Fruit fly (Drosophila melanogaster): Measurements from ENCODE around the gene HGTX.

Gene HGTX

DNA sequence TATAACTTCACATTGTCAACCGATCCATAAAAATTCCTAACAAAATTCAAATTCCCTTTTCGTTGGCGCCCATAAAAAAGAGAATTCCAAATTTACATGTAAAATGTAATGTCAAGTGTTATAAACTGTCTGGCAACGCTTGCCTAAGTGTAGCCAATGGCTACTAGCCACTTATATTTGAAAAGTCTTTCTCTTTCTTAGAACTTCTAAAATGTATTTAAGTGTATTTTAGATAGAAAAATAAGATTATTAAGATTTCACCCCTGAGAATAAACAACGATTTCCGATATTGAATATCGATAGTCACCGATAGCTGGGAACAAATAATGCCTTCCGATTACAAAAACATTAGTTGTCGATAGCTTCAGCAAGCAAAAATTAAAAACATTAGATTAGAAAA, 39.7 kb downstream of the HGTX start, which contains the start of gene CG34039 (continued):
- TF ChIP-seq ato (GFP tag; IDR thresholded peaks at IDR 0.05; ENCODE audit: partially characterized antibody), result peak; percentile 91
- TF ChIP-seq Eip74EF (GFP tag; optimal IDR thresholded peaks at IDR 0.05), result peak in 1 of 2 experiments; percentile 15
- TF ChIP-seq CG8944 (GFP tag; optimal IDR thresholded peaks at IDR 0.05), result no peak
- peak; percentile 79 for TF ChIP-seq CG15514 (GFP tag; optimal IDR thresholded peaks at IDR 0.05)
- TF ChIP-seq CG33213 (GFP tag; optimal IDR thresholded peaks at IDR 0.05), result peak; percentile 31
- TF ChIP-seq CG3407 (GFP tag; optimal IDR thresholded peaks at IDR 0.05), result no peak
- no peak for TF ChIP-seq CG10274 (GFP tag; optimal IDR thresholded peaks at IDR 0.05)
- TF ChIP-seq toy (GFP tag; IDR thresholded peaks at IDR 0.05), result no peak
- TF ChIP-seq zfh2 (GFP tag; optimal IDR thresholded peaks at IDR 0.05), result no peak
- TF ChIP-seq btn (GFP tag; optimal IDR thresholded peaks at IDR 0.05), result no peak
- peak; percentile 52 for TF ChIP-seq CG10147 (GFP tag; optimal IDR thresholded peaks at IDR 0.05)
- TF ChIP-seq B-H1 (GFP tag; IDR thresholded peaks at IDR 0.05), result no peak
- TF ChIP-seq Dad (GFP tag; optimal IDR thresholded peaks at IDR 0.05), result no peak
- TF ChIP-seq pan (optimal IDR thresholded peaks at IDR 0.05), result no peak
- TF ChIP-seq pan (GFP tag; optimal IDR thresholded peaks at IDR 0.05 in 1 of 2, IDR thresholded peaks at IDR 0.05 in 1 of 2), result no peak
- TF ChIP-seq fu2 (GFP tag; optimal IDR thresholded peaks at IDR 0.05), result no peak
- no peak for TF ChIP-seq tin (GFP tag; optimal IDR thresholded peaks at IDR 0.05)
- peak in 1 of 2 experiments; percentile 1 for TF ChIP-seq insv (GFP tag; optimal IDR thresholded peaks at IDR 0.05)
- TF ChIP-seq grau (tag; optimal IDR thresholded peaks at IDR 0.05), result peak; percentile 29
- peak; percentile 93 for TF ChIP-seq CG16813 (GFP tag; IDR thresholded peaks at IDR 0.05; ENCODE audit: partially characterized antibody)
- TF ChIP-seq CG9437 (GFP tag; optimal IDR thresholded peaks at IDR 0.05), result no peak
- no peak for TF ChIP-seq jigr1 (GFP tag; IDR thresholded peaks at IDR 0.05)
- TF ChIP-seq CG30020 (tag; optimal IDR thresholded peaks at IDR 0.05), result peak; percentile 45
- TF ChIP-seq da (GFP tag; optimal IDR thresholded peaks at IDR 0.05), result no peak
- TF ChIP-seq NC2β (GFP tag; optimal IDR thresholded peaks at IDR 0.05), result peak; percentile 25
- TF ChIP-seq hth (optimal IDR thresholded peaks at IDR 0.05), result no peak
- peak; percentile 94 for TF ChIP-seq Scr (GFP tag; IDR thresholded peaks at IDR 0.05; ENCODE audit: partially characterized antibody)
- TF ChIP-seq D (optimal IDR thresholded peaks at IDR 0.05), result no peak
- TF ChIP-seq D (GFP tag; optimal IDR thresholded peaks at IDR 0.05), result no peak
- TF ChIP-seq Asciz (GFP tag; optimal IDR thresholded peaks at IDR 0.05), result no peak
- peak; percentile 38 for TF ChIP-seq CG3847 (GFP tag; IDR thresholded peaks at IDR 0.05)
- TF ChIP-seq CG1529 (GFP tag; optimal IDR thresholded peaks at IDR 0.05), result no peak
- TF ChIP-seq trem (tag; optimal IDR thresholded peaks at IDR 0.05), result peak; percentile 89
- TF ChIP-seq Dip3 (GFP tag; optimal IDR thresholded peaks at IDR 0.05), result no peak
- TF ChIP-seq Poxn (GFP tag; IDR thresholded peaks at IDR 0.05), result no peak
- TF ChIP-seq peb (GFP tag; IDR thresholded peaks at IDR 0.05), result no peak
- TF ChIP-seq Med (GFP tag), result peak; percentile 76
- TF ChIP-seq row (GFP tag; IDR thresholded peaks at IDR 0.05), result peak; percentile 31; the same call in 2 of the 3 replicates
- TF ChIP-seq ind (GFP tag; optimal IDR thresholded peaks at IDR 0.05), result no peak
- TF ChIP-seq CG7786 (GFP tag; optimal IDR thresholded peaks at IDR 0.05), result no peak
- TF ChIP-seq lab (GFP tag; optimal IDR thresholded peaks at IDR 0.05), result no peak
- TF ChIP-seq CG8359 (GFP tag; optimal IDR thresholded peaks at IDR 0.05; ENCODE audit: borderline replicate concordance), result no peak
- TF ChIP-seq CG2120 (GFP tag; optimal IDR thresholded peaks at IDR 0.05), result peak; percentile 26
- no peak for TF ChIP-seq CG2678 (tag; optimal IDR thresholded peaks at IDR 0.05)
- no peak for TF ChIP-seq CG11560 (tag; IDR thresholded peaks at IDR 0.05)
- TF ChIP-seq CrebB (tag; optimal IDR thresholded peaks at IDR 0.05), result no peak
- TF ChIP-seq vvl (GFP tag; IDR thresholded peaks at IDR 0.05), result peak; percentile 26; the same call in 1 of the 2 replicates
- TF ChIP-seq Hmr (GFP tag; optimal IDR thresholded peaks at IDR 0.05), result peak; percentile 33
- no peak for TF ChIP-seq CG7987 (GFP tag; optimal IDR thresholded peaks at IDR 0.05)
- TF ChIP-seq CG4854 (GFP tag; optimal IDR thresholded peaks at IDR 0.05), result no peak
- peak; percentile 90 for TF ChIP-seq Dref (GFP tag; IDR thresholded peaks at IDR 0.05)
- no peak for TF ChIP-seq HmgD (GFP tag; optimal IDR thresholded peaks at IDR 0.05)
